Fruit fly (Drosophila melanogaster) whole organism, embryonic: Measurements from ENCODE around the gene CG10252.

ENCODE experiments used
- Atf3 ChIP-seq: fragments of 200-800 bp; sonication (Bioruptor generic); optimal IDR thresholded peaks from 3 replicates; lab custom pipeline; 2016; ENCODE audit warnings: missing biosample characterization, missing genetic modification characterization
- Bgb ChIP-seq: fragments of 200-800 bp; sonication (Bioruptor generic); IDR thresholded peaks from 2 replicates; pipeline ENCODE4 v1.3.6; 2022; ENCODE audit warnings: missing biosample characterization, missing genetic modification characterization; ENCODE audit not compliant: partially characterized antibody
- CG10267 ChIP-seq: fragments of 200-800 bp; sonication (Bioruptor generic); optimal IDR thresholded peaks from 2 replicates; lab custom pipeline; 2018; ENCODE audit warnings: missing biosample characterization, mild to moderate bottlenecking, missing genetic modification characterization, moderate library complexity
- CG10959 ChIP-seq: fragments of 200-800 bp; sonication (Bioruptor generic); IDR thresholded peaks from 2 replicates; pipeline ENCODE4 v1.3.6; 2022; ENCODE audit warnings: missing biosample characterization, missing genetic modification characterization
- CG12104 ChIP-seq: fragments of 200-800 bp; sonication (Bioruptor generic); optimal IDR thresholded peaks from 3 replicates; lab custom pipeline; 2016; ENCODE audit warnings: missing biosample characterization, missing genetic modification characterization
- CG13296 ChIP-seq: fragments of 200-800 bp; sonication (Bioruptor generic); optimal IDR thresholded peaks from 3 replicates; lab custom pipeline; 2018; ENCODE audit warnings: missing biosample characterization, mild to moderate bottlenecking, missing genetic modification characterization
- CG14014 ChIP-seq: fragments of 200-800 bp; sonication (Bioruptor generic); IDR thresholded peaks from 2 replicates; pipeline ENCODE4 v1.3.6; 2022; ENCODE audit warnings: missing biosample characterization, missing genetic modification characterization
- CG14710 ChIP-seq: fragments of 200-800 bp; sonication (Bioruptor generic); optimal IDR thresholded peaks from 3 replicates; lab custom pipeline; 2019; ENCODE audit warnings: missing biosample characterization, mild to moderate bottlenecking, missing genetic modification characterization, moderate library complexity
- CG16779 ChIP-seq: fragments of 200-800 bp; sonication (Bioruptor generic); IDR thresholded peaks from 2 replicates; pipeline ENCODE4 v1.3.6; 2022; ENCODE audit warnings: missing biosample characterization, missing genetic modification characterization
- CG1832 ChIP-seq: fragments of 200-800 bp; sonication (Bioruptor generic); optimal IDR thresholded peaks from 2 replicates; lab custom pipeline; 2017; ENCODE audit warnings: missing biosample characterization, mild to moderate bottlenecking, missing genetic modification characterization, inconsistent platforms
- CG2678 ChIP-seq: fragments of 200-800 bp; sonication (Bioruptor generic); optimal IDR thresholded peaks from 3 replicates; lab custom pipeline; 2019; ENCODE audit warnings: missing biosample characterization, mild to moderate bottlenecking, missing genetic modification characterization, moderate library complexity
- CG2712 ChIP-seq: fragments of 200-800 bp; optimal IDR thresholded peaks from 3 replicates; lab custom pipeline; 2019; ENCODE audit warnings: missing biosample characterization, mild to moderate bottlenecking, missing genetic modification characterization, moderate library complexity
- CG2889 ChIP-seq: fragments of 200-800 bp; sonication (Bioruptor generic); IDR thresholded peaks from 3 replicates; pipeline ENCODE4 v1.3.6; 2022; ENCODE audit warnings: missing biosample characterization, missing genetic modification characterization
- CG31224 ChIP-seq: fragments of 200-800 bp; sonication (Bioruptor generic); IDR thresholded peaks from 2 replicates; pipeline ENCODE4 v1.3.6; 2022; ENCODE audit warnings: missing biosample characterization, missing genetic modification characterization
- CG31365 ChIP-seq: fragments of 200-800 bp; sonication (Bioruptor generic); optimal IDR thresholded peaks from 2 replicates; lab custom pipeline; 2018; ENCODE audit warnings: missing biosample characterization, mild to moderate bottlenecking, missing genetic modification characterization
- CG3163 ChIP-seq: fragments of 200-800 bp; sonication (Bioruptor generic); optimal IDR thresholded peaks from 3 replicates; lab custom pipeline; 2016; ENCODE audit warnings: missing biosample characterization, missing genetic modification characterization
- CG32772 ChIP-seq: fragments of 200-800 bp; sonication (Bioruptor generic); IDR thresholded peaks from 2 replicates; pipeline ENCODE4 v1.3.6; 2022; ENCODE audit warnings: missing biosample characterization, missing genetic modification characterization
- CG3838 ChIP-seq: fragments of 200-800 bp; sonication (Bioruptor generic); optimal IDR thresholded peaks from 3 replicates; lab custom pipeline; 2016; ENCODE audit warnings: missing biosample characterization, missing genetic modification characterization
- CG6254 ChIP-seq: fragments of 200-800 bp; sonication (Bioruptor generic); optimal IDR thresholded peaks from 3 replicates; lab custom pipeline; 2017; ENCODE audit warnings: mild to moderate bottlenecking, missing biosample characterization, missing genetic modification reagents, missing genetic modification characterization
- CG6765 ChIP-seq: fragments of 200-800 bp; sonication (Bioruptor generic); optimal IDR thresholded peaks from 3 replicates; lab custom pipeline; 2017; ENCODE audit warnings: missing biosample characterization, mild to moderate bottlenecking, missing genetic modification characterization
- CG6813 ChIP-seq: fragments of 200-800 bp; sonication (Bioruptor generic); optimal IDR thresholded peaks from 2 replicates; lab custom pipeline; 2017; ENCODE audit warnings: missing biosample characterization, missing genetic modification characterization, mild to moderate bottlenecking, moderate library complexity, missing genetic modification reagents
- CG7556 ChIP-seq: fragments of 200-800 bp; sonication (Bioruptor generic); optimal IDR thresholded peaks from 2 replicates; lab custom pipeline; 2017; ENCODE audit warnings: missing biosample characterization, mild to moderate bottlenecking, missing genetic modification characterization
- CG7745 ChIP-seq: fragments of 200-800 bp; sonication (Bioruptor generic); optimal IDR thresholded peaks from 2 replicates; lab custom pipeline; 2018; ENCODE audit warnings: missing biosample characterization, mild to moderate bottlenecking, missing genetic modification characterization, moderate library complexity
- CG7839 ChIP-seq: fragments of 200-800 bp; sonication (Bioruptor generic); optimal IDR thresholded peaks from 3 replicates; lab custom pipeline; 2018; ENCODE audit warnings: missing biosample characterization, mild to moderate bottlenecking, missing genetic modification characterization, moderate library complexity
- CG8765 ChIP-seq: fragments of 200-800 bp; sonication (Bioruptor generic); IDR thresholded peaks from 2 replicates; pipeline ENCODE4 v1.3.6; 2022; ENCODE audit warnings: missing biosample characterization, missing genetic modification characterization
- D19B ChIP-seq: fragments of 200-800 bp; sonication (Bioruptor generic); optimal IDR thresholded peaks from 2 replicates; lab custom pipeline; 2017; ENCODE audit warnings: missing biosample characterization, mild to moderate bottlenecking, missing genetic modification characterization
- Dek ChIP-seq: fragments of 200-800 bp; sonication (Bioruptor generic); optimal IDR thresholded peaks from 3 replicates; lab custom pipeline; 2019; ENCODE audit warnings: missing biosample characterization, mild to moderate bottlenecking, missing genetic modification characterization, moderate library complexity
- HLH4C ChIP-seq: fragments of 200-800 bp; sonication (Bioruptor generic); IDR thresholded peaks from 3 replicates; pipeline ENCODE4 v1.3.6; 2022; ENCODE audit warnings: missing biosample characterization, missing genetic modification characterization; ENCODE audit not compliant: partially characterized antibody
- Hand ChIP-seq: fragments of 200-800 bp; sonication (Bioruptor generic); optimal IDR thresholded peaks from 2 replicates; lab custom pipeline; 2017; ENCODE audit warnings: mild to moderate bottlenecking, missing biosample characterization, missing genetic modification reagents, missing genetic modification characterization
- Hsf ChIP-seq: fragments of 200-800 bp; sonication (Bioruptor generic); optimal IDR thresholded peaks from 3 replicates; lab custom pipeline; 2016; ENCODE audit warnings: missing biosample characterization, missing genetic modification characterization
- Jarid2 ChIP-seq: fragments of 200-800 bp; sonication (Bioruptor generic); optimal IDR thresholded peaks from 3 replicates; lab custom pipeline; 2017; ENCODE audit warnings: mild to moderate bottlenecking, missing biosample characterization, missing genetic modification reagents, missing genetic modification characterization
- Max ChIP-seq: fragments of 200-800 bp; sonication (Bioruptor generic); optimal IDR thresholded peaks from 2 replicates; lab custom pipeline; 2016; ENCODE audit warnings: missing biosample characterization, mild to moderate bottlenecking, missing genetic modification characterization
- Neu2 ChIP-seq: fragments of 200-800 bp; sonication (Bioruptor generic); optimal IDR thresholded peaks from 3 replicates; lab custom pipeline; 2016; ENCODE audit warnings: missing biosample characterization, missing genetic modification characterization, borderline replicate concordance
- Nf-YC ChIP-seq: fragments of 200-800 bp; optimal IDR thresholded peaks from 3 replicates; lab custom pipeline; 2019; ENCODE audit warnings: missing biosample characterization, mild to moderate bottlenecking, missing genetic modification characterization, moderate library complexity
- Six4 ChIP-seq: fragments of 200-800 bp; sonication (Bioruptor generic); optimal IDR thresholded peaks from 2 replicates; lab custom pipeline; 2016; ENCODE audit warnings: missing biosample characterization, missing genetic modification characterization
- Sry-β ChIP-seq: fragments of 200-800 bp; sonication (Bioruptor generic); optimal IDR thresholded peaks from 2 replicates; lab custom pipeline; 2018; ENCODE audit warnings: missing biosample characterization, mild to moderate bottlenecking, missing genetic modification characterization, moderate library complexity
- aop ChIP-seq: fragments of 200-800 bp; sonication (Bioruptor generic); IDR thresholded peaks from 2 replicates; pipeline ENCODE4 v1.3.6; 2022; ENCODE audit warnings: missing biosample characterization, missing genetic modification characterization
- bab2 ChIP-seq: fragments of 200-800 bp; sonication (Bioruptor generic); optimal IDR thresholded peaks from 2 replicates; lab custom pipeline; 2016; ENCODE audit warnings: missing biosample characterization, missing genetic modification characterization
- caup ChIP-seq: fragments of 200-800 bp; sonication (Bioruptor generic); optimal IDR thresholded peaks from 3 replicates; lab custom pipeline; 2017; ENCODE audit warnings: missing biosample characterization, mild to moderate bottlenecking, missing genetic modification characterization, moderate library complexity; ENCODE audit not compliant: severe bottlenecking
- chn ChIP-seq: fragments of 200-800 bp; sonication (Bioruptor generic); optimal IDR thresholded peaks from 2 replicates; lab custom pipeline; 2016; ENCODE audit warnings: missing biosample characterization, missing genetic modification characterization
- gcm2 ChIP-seq: fragments of 200-800 bp; sonication (Bioruptor generic); optimal IDR thresholded peaks from 2 replicates; lab custom pipeline; 2016; ENCODE audit warnings: missing biosample characterization, missing genetic modification characterization
- lbe ChIP-seq: fragments of 200-800 bp; sonication (Bioruptor generic); optimal IDR thresholded peaks from 2 replicates; lab custom pipeline; 2016; ENCODE audit warnings: missing biosample characterization, mild to moderate bottlenecking, missing genetic modification characterization
- lola ChIP-seq, 3 experiments: fragments of >200 bp in 2 of 3; fragments of 200-800 bp in 1 of 3; sonication (Bioruptor generic) in 1 of 3; optimal IDR thresholded peaks; 2 replicates each; lab custom pipeline; 2017 to 2019; ENCODE audit warnings: missing biosample characterization in 3 of 3, missing genetic modification characterization in 3 of 3, mild to moderate bottlenecking in 1 of 3, moderate library complexity in 1 of 3
- odd ChIP-seq: fragments of 200-800 bp; sonication (Bioruptor generic); optimal IDR thresholded peaks from 2 replicates; lab custom pipeline; 2017; ENCODE audit warnings: missing biosample characterization, mild to moderate bottlenecking, missing genetic modification characterization
- sd ChIP-seq: fragments of 200-800 bp; sonication (Bioruptor generic); optimal IDR thresholded peaks from 3 replicates; lab custom pipeline; 2018; ENCODE audit warnings: missing biosample characterization, mild to moderate bottlenecking, missing genetic modification characterization, moderate library complexity
- sr ChIP-seq: fragments of 200-800 bp; sonication (Bioruptor generic); IDR thresholded peaks from 3 replicates; pipeline ENCODE4 v1.3.6; 2022; ENCODE audit warnings: missing biosample characterization, missing genetic modification characterization
- tna ChIP-seq: fragments of 200-800 bp; sonication (Bioruptor generic); IDR thresholded peaks from 2 replicates; pipeline ENCODE4 v1.3.6; 2022; ENCODE audit warnings: missing biosample characterization, missing genetic modification characterization; ENCODE audit not compliant: partially characterized antibody
- wor ChIP-seq: fragments of 200-800 bp; sonication (Bioruptor generic); IDR thresholded peaks from 2 replicates; pipeline ENCODE4 v1.3.6; 2022; ENCODE audit warnings: missing biosample characterization, missing genetic modification characterization

The CG10252 gene

DNA sequence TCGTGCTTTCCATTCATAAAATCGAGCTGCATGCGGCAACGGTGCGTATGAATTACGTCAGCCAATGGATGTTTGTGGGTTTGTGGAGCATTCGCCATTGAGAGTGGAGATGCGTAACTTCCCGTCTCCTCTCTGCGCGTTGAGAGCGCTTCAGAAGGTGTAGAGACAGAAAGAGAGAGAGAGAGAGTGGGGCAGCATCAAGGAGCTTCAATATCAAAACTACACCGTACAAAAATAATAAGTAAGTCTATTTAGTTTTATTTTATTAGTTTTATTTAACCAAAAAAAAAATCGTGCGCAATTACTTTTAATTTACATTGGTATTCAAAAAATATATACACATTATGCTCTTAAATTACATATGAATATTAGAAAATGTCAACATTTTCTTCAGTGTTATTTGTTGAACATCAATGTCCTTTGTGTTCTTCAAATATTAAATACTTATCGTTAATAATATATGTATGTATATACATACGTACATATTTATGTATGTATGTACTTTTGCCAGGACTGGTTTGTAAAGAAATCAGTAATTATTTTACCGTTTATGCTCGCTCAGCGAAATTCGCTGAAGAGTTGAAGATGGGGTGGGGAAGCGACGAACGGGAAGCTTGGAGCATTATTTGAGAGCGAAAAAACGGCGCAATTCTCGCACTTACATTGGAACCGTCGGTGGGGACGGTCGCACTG is 26.8 kb upstream of the CG10252 start, which contains the start of gene CG10365 (continued):
- TF ChIP-seq tna (GFP tag; lab: Robert Waterston, UW) (no peak; the same call in 1 of the 2 replicates), CG2678 (peak; percentile 96), CG3163 (GFP tag; lab: Kevin White, UChicago) (no peak), Jarid2 (no peak), Hsf (peak; percentile 38), CG7839 (peak; percentile 96), CG6254 (GFP tag; lab: Kevin White, UChicago) (peak; percentile 52), CG7556 (peak; percentile 96), odd (GFP tag; lab: Kevin White, UChicago) (peak; percentile 76), sr (GFP tag; lab: Robert Waterston, UW) (0 out of 3 replicates have a peak, but pooled peaks have one; percentile 22), CG12104 (peak; percentile 74), CG2712 (peak; percentile 84), CG8765 (GFP tag; lab: Robert Waterston, UW) (no peak), CG14014 (peak; percentile 92), aop (no peak), CG16779 (GFP tag; lab: Robert Waterston, UW) (no peak), Neu2 (GFP tag; lab: Kevin White, UChicago) (no peak), HLH4C (GFP tag; lab: Robert Waterston, UW) (no peak), sd (tag; lab: Kevin White, UChicago) (peak; percentile 65), Atf3 (GFP tag; lab: Kevin White, UChicago) (no peak), CG6765 (GFP tag; lab: Kevin White, UChicago) (peak; percentile 72), CG32772 (GFP tag; lab: Robert Waterston, UW) (peak; percentile 85), Max (GFP tag; lab: Kevin White, UChicago) (no peak), CG31365 (tag; lab: Kevin White, UChicago) (no peak), Bgb (GFP tag; lab: Robert Waterston, UW) (no peak), D19B (GFP tag; lab: Kevin White, UChicago) (peak; percentile 61), CG10959 (GFP tag; lab: Robert Waterston, UW) (no peak), Hand (GFP tag; lab: Kevin White, UChicago) (peak; percentile 88), Nf-YC (tag; lab: Kevin White, UChicago) (peak; percentile 64), wor (GFP tag; lab: Robert Waterston, UW) (peak; percentile 57), chn (GFP tag; lab: Kevin White, UChicago) (no peak), CG10267 (peak; percentile 84), CG3838 (GFP tag; lab: Kevin White, UChicago) (peak; percentile 6), CG6813 (GFP tag; lab: Kevin White, UChicago) (peak; percentile 82), CG13296 (peak; percentile 91), Sry-β (GFP tag; lab: Kevin White, UChicago) (no peak), CG2889 (GFP tag; lab: Robert Waterston, UW) (0 out of 3 replicates have a peak, but pooled peaks have one; percentile 28), CG31224 (GFP tag; lab: Robert Waterston, UW) (no peak), gcm2 (GFP tag; lab: Kevin White, UChicago) (no peak), caup (peak; percentile 73), Dek (tag; lab: Kevin White, UChicago) (peak; percentile 90), Six4 (GFP tag; lab: Kevin White, UChicago) (peak; percentile 49), bab2 (GFP tag; lab: Kevin White, UChicago) (peak; percentile 21), lbe (GFP tag; lab: Kevin White, UChicago) (peak; percentile 3), CG14710 (tag; lab: Kevin White, UChicago) (peak; percentile 67), CG7745 (tag; lab: Kevin White, UChicago) (no peak), CG1832 (no peak), lola (GFP tag; optimal IDR thresholded peaks at IDR 0.05; lab: Kevin White, UChicago) (peak in 1 of 3 experiments; percentile 39)
